Worm (Caenorhabditis elegans) whole organism, L4 larva: ENCODE data around the gene C17H12.12.

Experiments
- dpl-1 ChIP-seq: fragments of 150-350 bp; optimal IDR thresholded peaks from 2 replicates; lab custom pipeline; 2014; ENCODE audit warnings: missing biosample characterization, missing genetic modification reagents, missing genetic modification characterization
- fkh-10 ChIP-seq: fragments of 150-350 bp; optimal IDR thresholded peaks from 2 replicates; lab custom pipeline; 2014; ENCODE audit warnings: missing biosample characterization, missing genetic modification reagents, missing genetic modification characterization
- fos-1 ChIP-seq: fragments of 150-350 bp; optimal IDR thresholded peaks from 2 replicates; lab custom pipeline; 2014; ENCODE audit warnings: missing biosample characterization, missing genetic modification characterization
- lin-13 ChIP-seq: fragments of 150-350 bp; optimal IDR thresholded peaks from 2 replicates; lab custom pipeline; 2014; ENCODE audit warnings: missing biosample characterization, missing genetic modification reagents, missing genetic modification characterization
- nhr-102 ChIP-seq: sonication (generic microtip); optimal IDR thresholded peaks from 2 replicates; lab custom pipeline; 2016; ENCODE audit warnings: mild to moderate bottlenecking, missing genetic modification characterization, moderate library complexity, missing compliant biosample characterization
- spr-1 ChIP-seq: sonication (generic microtip); optimal IDR thresholded peaks from 2 replicates; lab custom pipeline; 2016; ENCODE audit warnings: mild to moderate bottlenecking, missing genetic modification characterization, missing compliant biosample characterization
- unc-62 ChIP-seq, 3 experiments: fragments of 150-350 bp in 1 of 3; sonication (generic microtip); optimal IDR thresholded peaks in 2 of 3; peaks in 1 of 3; 1 replicate in 1 of 3; 2 replicates in 2 of 3; lab custom pipeline; 2014 to 2017; ENCODE audit warnings: missing biosample characterization in 3 of 3, missing genetic modification characterization in 3 of 3, missing genetic modification reagents in 3 of 3, missing genotype in 1 of 3
- zag-1 ChIP-seq: fragments of 150-350 bp; optimal IDR thresholded peaks from 2 replicates; lab custom pipeline; 2014; ENCODE audit warnings: missing biosample characterization, missing genetic modification characterization
- ztf-11 ChIP-seq: fragments of 150-350 bp; optimal IDR thresholded peaks from 2 replicates; lab custom pipeline; 2014; ENCODE audit warnings: missing biosample characterization, missing genetic modification characterization

DNA sequence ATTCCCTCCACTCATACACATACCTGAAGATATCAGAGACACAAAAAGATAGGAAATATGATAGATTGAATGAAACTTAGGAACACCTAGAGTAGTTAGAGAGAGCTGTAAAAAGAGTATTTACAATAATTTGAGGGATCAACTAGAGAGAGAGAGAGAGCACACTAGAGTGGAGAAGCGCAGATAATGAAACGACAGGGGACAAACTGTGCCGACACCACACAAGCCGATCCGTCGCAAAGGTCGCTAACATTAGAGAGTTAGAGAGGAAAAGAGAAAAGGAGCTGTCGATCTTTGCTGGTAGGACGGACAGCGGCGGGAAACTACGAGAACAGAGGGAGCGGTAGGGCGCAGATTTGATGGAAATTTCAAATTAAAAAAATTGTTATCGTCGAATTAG lies 10.6 kb upstream of the C17H12.12 start, which contains the start of gene dyci-1:
- TF ChIP-seq dpl-1 (GFP tag; lab: Kevin White, UChicago) (no peak), zag-1 (no peak), ztf-11 (tag; lab: Kevin White, UChicago) (no peak), spr-1 (tag; lab: Kevin White, UChicago) (no peak), fkh-10 (GFP tag; lab: Kevin White, UChicago) (no peak), fos-1 (no peak), nhr-102 (tag; lab: Kevin White, UChicago) (no peak), lin-13 (GFP tag; lab: Kevin White, UChicago) (no peak), unc-62 (GFP tag; optimal IDR thresholded peaks at IDR 0.05 in 1 of 2; lab: Kevin White, UChicago) (no peak), unc-62 (tag; optimal IDR thresholded peaks at IDR 0.05; lab: Kevin White, UChicago) (no peak)
